Fruit fly (Drosophila melanogaster): ENCODE data around the gene CG10834.

The CG10834 gene

dm6 chr2L:22142696-22143176 is 35.6 kb upstream of the CG10834 start:
- TF ChIP-seq fru (GFP tag; optimal IDR thresholded peaks at IDR 0.05) (no peak), tai (GFP tag; optimal IDR thresholded peaks at IDR 0.05) (no peak), sv (GFP tag; optimal IDR thresholded peaks at IDR 0.05) (no peak), jim (GFP tag; optimal IDR thresholded peaks at IDR 0.05) (no peak), usp (GFP tag; optimal IDR thresholded peaks at IDR 0.05) (no peak), sage (GFP tag; optimal IDR thresholded peaks at IDR 0.05) (no peak), N (GFP tag; optimal IDR thresholded peaks at IDR 0.05) (no peak), HLH106 (tag; optimal IDR thresholded peaks at IDR 0.05) (no peak), dsf (GFP tag; optimal IDR thresholded peaks at IDR 0.05; ENCODE audit: borderline replicate concordance) (no peak), foxo (GFP tag; optimal IDR thresholded peaks at IDR 0.05) (no peak), Hnf4 (GFP tag; optimal IDR thresholded peaks at IDR 0.05) (no peak), psq (GFP tag; optimal IDR thresholded peaks at IDR 0.05) (no peak), OdsH (GFP tag; optimal IDR thresholded peaks at IDR 0.05) (no peak), lola (GFP tag; optimal IDR thresholded peaks at IDR 0.05) (no peak), Rel (GFP tag; optimal IDR thresholded peaks at IDR 0.05) (no peak), Rel (tag; optimal IDR thresholded peaks at IDR 0.05) (no peak), Abd-B (GFP tag; optimal IDR thresholded peaks at IDR 0.05) (no peak)

dm6 chr2L:22139960-22140359 is 32.9 kb upstream of the CG10834 start:
- TF ChIP-seq pan (optimal IDR thresholded peaks at IDR 0.05) (no peak), OdsH (GFP tag; optimal IDR thresholded peaks at IDR 0.05) (no peak), CG9705 (GFP tag; optimal IDR thresholded peaks at IDR 0.05) (no peak), usp (GFP tag; optimal IDR thresholded peaks at IDR 0.05) (no peak), Hr83 (GFP tag; optimal IDR thresholded peaks at IDR 0.05; ENCODE audit: poor library complexity, severe bottlenecking) (no peak), HLH106 (tag; optimal IDR thresholded peaks at IDR 0.05) (no peak)

- TF ChIP-seq br (GFP tag; optimal IDR thresholded peaks at IDR 0.05) (peak; percentile 29), lola (GFP tag; optimal IDR thresholded peaks at IDR 0.05) (no peak)
These were observed 32.2 kb upstream of the CG10834 start for dm6 chr2L:22139354-22139753.

- TF ChIP-seq Hr83 (GFP tag; optimal IDR thresholded peaks at IDR 0.05; ENCODE audit: poor library complexity, severe bottlenecking) = peak; percentile 33
- TF ChIP-seq Hr78 (GFP tag; optimal IDR thresholded peaks at IDR 0.05) = no peak
- TF ChIP-seq Hnf4 (GFP tag; optimal IDR thresholded peaks at IDR 0.05) = no peak
- peak; percentile 25 for TF ChIP-seq woc (GFP tag; optimal IDR thresholded peaks at IDR 0.05)
- TF ChIP-seq fru (GFP tag; optimal IDR thresholded peaks at IDR 0.05) = no peak
- no peak for TF ChIP-seq dmrt93B (GFP tag; optimal IDR thresholded peaks at IDR 0.05)
- TF ChIP-seq rgr (GFP tag; optimal IDR thresholded peaks at IDR 0.05) = peak; percentile 4
- TF ChIP-seq usp (GFP tag; optimal IDR thresholded peaks at IDR 0.05) = no peak
- peak; percentile 68 for TF ChIP-seq Vsx2 (GFP tag; optimal IDR thresholded peaks at IDR 0.05; ENCODE audit: partially characterized antibody)
- TF ChIP-seq GATAd (GFP tag; optimal IDR thresholded peaks at IDR 0.05) = no peak
- TF ChIP-seq Rel (GFP tag; optimal IDR thresholded peaks at IDR 0.05) = peak; percentile 15
- no peak for TF ChIP-seq Rel (tag; optimal IDR thresholded peaks at IDR 0.05)
- TF ChIP-seq Dfd (GFP tag; optimal IDR thresholded peaks at IDR 0.05) = no peak
- TF ChIP-seq HLH106 (tag; optimal IDR thresholded peaks at IDR 0.05) = no peak
- peak; percentile 58 to 79 for TF ChIP-seq dl (GFP tag; optimal IDR thresholded peaks at IDR 0.05; ENCODE audit: insufficient read depth in 1 of 2, partially characterized antibody in 2 of 2)
- TF ChIP-seq foxo (GFP tag; optimal IDR thresholded peaks at IDR 0.05) = no peak
- TF ChIP-seq sage (GFP tag; optimal IDR thresholded peaks at IDR 0.05) = no peak
- no peak for TF ChIP-seq Jra (GFP tag; optimal IDR thresholded peaks at IDR 0.05)
- TF ChIP-seq sv (GFP tag; optimal IDR thresholded peaks at IDR 0.05) = no peak
- no peak for TF ChIP-seq OdsH (GFP tag; optimal IDR thresholded peaks at IDR 0.05)
- TF ChIP-seq Mio (GFP tag; optimal IDR thresholded peaks at IDR 0.05) = no peak
- TF ChIP-seq pan (optimal IDR thresholded peaks at IDR 0.05) = no peak
- peak; percentile 34 for TF ChIP-seq brk (GFP tag; optimal IDR thresholded peaks at IDR 0.05)
- TF ChIP-seq CrebA (GFP tag; optimal IDR thresholded peaks at IDR 0.05; ENCODE audit: borderline replicate concordance) = peak; percentile 88
- TF ChIP-seq ey (GFP tag; optimal IDR thresholded peaks at IDR 0.05) = no peak
- no peak for TF ChIP-seq br (GFP tag; optimal IDR thresholded peaks at IDR 0.05)
- TF ChIP-seq jim (GFP tag; optimal IDR thresholded peaks at IDR 0.05) = no peak
- no peak for TF ChIP-seq Abd-B (GFP tag; optimal IDR thresholded peaks at IDR 0.05)
- TF ChIP-seq lola (GFP tag; optimal IDR thresholded peaks at IDR 0.05) = no peak
- TF ChIP-seq Myc (optimal IDR thresholded peaks at IDR 0.05) = no peak
- no peak for TF ChIP-seq CG9705 (GFP tag; optimal IDR thresholded peaks at IDR 0.05)
- TF ChIP-seq Dif (GFP tag; optimal IDR thresholded peaks at IDR 0.05; ENCODE audit: partially characterized antibody) = peak; percentile 79
- TF ChIP-seq h (GFP tag; optimal IDR thresholded peaks at IDR 0.05) = no peak
- peak; percentile 20 for TF ChIP-seq psq (GFP tag; optimal IDR thresholded peaks at IDR 0.05)
- no peak for TF ChIP-seq dsf (GFP tag; optimal IDR thresholded peaks at IDR 0.05; ENCODE audit: borderline replicate concordance)
- no peak for TF ChIP-seq Sp1 (GFP tag; optimal IDR thresholded peaks at IDR 0.05)
- no peak for TF ChIP-seq CG32264 (GFP tag; optimal IDR thresholded peaks at IDR 0.05)
- TF ChIP-seq N (GFP tag; optimal IDR thresholded peaks at IDR 0.05) = no peak
These were observed 27.1 kb upstream of the CG10834 start for dm6 chr2L:22134091-22134730.
